Fruit fly (Drosophila melanogaster): ENCODE results near the gene CG31815.
A peak's percentile ranks its signal among the peaks of the same experiment; 100 is the strongest.

CG31815 gene

DNA sequence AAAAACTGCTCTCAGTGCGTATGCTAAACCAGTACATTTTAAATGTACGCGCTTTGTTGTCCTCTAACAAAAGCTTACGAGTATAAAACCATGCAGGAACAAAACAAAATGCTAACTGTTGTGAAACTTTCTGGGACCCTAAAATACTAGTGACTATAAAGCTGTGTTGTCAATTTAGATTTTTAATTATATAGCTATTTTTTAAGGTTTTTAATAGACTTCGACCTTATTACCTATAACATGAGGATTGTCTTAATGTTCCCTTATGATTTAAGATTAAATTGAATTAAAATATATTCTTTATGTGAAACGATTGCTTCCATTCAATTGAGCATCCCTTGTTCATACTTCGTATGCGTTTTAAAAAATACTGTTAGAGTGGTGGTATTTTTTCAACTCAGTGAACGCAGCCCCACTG lies 51.1 kb downstream of the CG31815 start (continued):
- no peak for TF ChIP-seq CG15269 (tag; optimal IDR thresholded peaks at IDR 0.05)
- peak; percentile 45 for TF ChIP-seq HLH54F (GFP tag; optimal IDR thresholded peaks at IDR 0.05)
- peak; percentile 49 for TF ChIP-seq HmgZ (tag; optimal IDR thresholded peaks at IDR 0.05)
- TF ChIP-seq CG18619 (GFP tag; optimal IDR thresholded peaks at IDR 0.05): peak; percentile 32
- peak; percentile 66 for TF ChIP-seq CG12659 (GFP tag; optimal IDR thresholded peaks at IDR 0.05)
- peak; percentile 73 for TF ChIP-seq Ssrp (tag; optimal IDR thresholded peaks at IDR 0.05)
- peak; percentile 55 for TF ChIP-seq CG15696 (tag; optimal IDR thresholded peaks at IDR 0.05)
- peak; percentile 2 for TF ChIP-seq CG30431 (GFP tag; optimal IDR thresholded peaks at IDR 0.05)
- TF ChIP-seq CG1233 (GFP tag; optimal IDR thresholded peaks at IDR 0.05): peak; percentile 49
- TF ChIP-seq CG9817 (tag; optimal IDR thresholded peaks at IDR 0.05): peak; percentile 72
- TF ChIP-seq wek (GFP tag; optimal IDR thresholded peaks at IDR 0.05): no peak
- TF ChIP-seq CG12104 (GFP tag; optimal IDR thresholded peaks at IDR 0.05): peak; percentile 7
- TF ChIP-seq Mrtf (GFP tag; IDR thresholded peaks at IDR 0.05): 0 out of 3 replicates have a peak, but pooled peaks have one; percentile 44
- no peak for TF ChIP-seq mirr (GFP tag; optimal IDR thresholded peaks at IDR 0.05)
- no peak for TF ChIP-seq tna (GFP tag; IDR thresholded peaks at IDR 0.05; ENCODE audit: partially characterized antibody)
- no peak for TF ChIP-seq MESR4 (GFP tag; optimal IDR thresholded peaks at IDR 0.05)
- TF ChIP-seq Ada2b (GFP tag; IDR thresholded peaks at IDR 0.05): peak; percentile 76
- no peak for TF ChIP-seq HLH4C (GFP tag; IDR thresholded peaks at IDR 0.05; ENCODE audit: partially characterized antibody)
- TF ChIP-seq CG32767 (GFP tag; IDR thresholded peaks at IDR 0.05): peak; percentile 45; the same call in 1 of the 2 replicates
- TF ChIP-seq bsh (GFP tag; optimal IDR thresholded peaks at IDR 0.05): peak in 1 of 2 experiments; percentile 74
- peak; percentile 46 for TF ChIP-seq CG3995 (GFP tag; optimal IDR thresholded peaks at IDR 0.05)
- no peak for TF ChIP-seq tap (tag; optimal IDR thresholded peaks at IDR 0.05)
- peak; percentile 51 for TF ChIP-seq NfI (GFP tag; optimal IDR thresholded peaks at IDR 0.05)
- no peak for TF ChIP-seq CG3065 (GFP tag; optimal IDR thresholded peaks at IDR 0.05)
- no peak for TF ChIP-seq crol (GFP tag; IDR thresholded peaks at IDR 0.05)
- peak; percentile 69 for TF ChIP-seq CG18262 (tag; optimal IDR thresholded peaks at IDR 0.05)
- peak; percentile 27 for TF ChIP-seq Bteb2 (GFP tag; optimal IDR thresholded peaks at IDR 0.05)
- peak; percentile 51 for TF ChIP-seq CG30020 (tag; optimal IDR thresholded peaks at IDR 0.05)
- TF ChIP-seq gcm2 (GFP tag; optimal IDR thresholded peaks at IDR 0.05): no peak
- peak; percentile 58 for TF ChIP-seq CG16815 (GFP tag; optimal IDR thresholded peaks at IDR 0.05)
- peak; percentile 18 for TF ChIP-seq az2 (GFP tag; optimal IDR thresholded peaks at IDR 0.05)
- TF ChIP-seq grau (tag; optimal IDR thresholded peaks at IDR 0.05): peak; percentile 77
- peak; percentile 2 for TF ChIP-seq Bdp1 (GFP tag; optimal IDR thresholded peaks at IDR 0.05)
- TF ChIP-seq slp2 (GFP tag; optimal IDR thresholded peaks at IDR 0.05): peak; percentile 10
- peak; percentile 30 for TF ChIP-seq CG3838 (GFP tag; optimal IDR thresholded peaks at IDR 0.05)
- TF ChIP-seq vvl (GFP tag; IDR thresholded peaks at IDR 0.05): peak; percentile 79
- TF ChIP-seq nerfin-2 (GFP tag; IDR thresholded peaks at IDR 0.05; ENCODE audit: partially characterized antibody): no peak
- TF ChIP-seq CG31365 (tag; optimal IDR thresholded peaks at IDR 0.05): no peak
- peak; percentile 52 for TF ChIP-seq CG2116 (GFP tag; optimal IDR thresholded peaks at IDR 0.05)
- TF ChIP-seq CG10431 (GFP tag; optimal IDR thresholded peaks at IDR 0.05): no peak
- TF ChIP-seq Sry-δ (GFP tag; optimal IDR thresholded peaks at IDR 0.05): peak; percentile 38
- peak; percentile 77 for TF ChIP-seq esg (GFP tag; conservative IDR thresholded peaks at IDR 0.05)
- TF ChIP-seq CG4424 (GFP tag; optimal IDR thresholded peaks at IDR 0.05): peak; percentile 10
- TF ChIP-seq CG11085 (GFP tag; IDR thresholded peaks at IDR 0.05): peak; percentile 78
- no peak for TF ChIP-seq CG8290 (GFP tag; optimal IDR thresholded peaks at IDR 0.05)
- no peak for TF ChIP-seq CG8290 (tag; optimal IDR thresholded peaks at IDR 0.05)
- TF ChIP-seq CG8089 (GFP tag; optimal IDR thresholded peaks at IDR 0.05): peak; percentile 3
- peak; percentile 82 for TF ChIP-seq phol (tag; optimal IDR thresholded peaks at IDR 0.05)
- TF ChIP-seq YL-1 (GFP tag; optimal IDR thresholded peaks at IDR 0.05): peak; percentile 35
- peak; percentile 80 for TF ChIP-seq zen (tag; optimal IDR thresholded peaks at IDR 0.05)
- TF ChIP-seq CG10654 (GFP tag; optimal IDR thresholded peaks at IDR 0.05): peak; percentile 37
